Fruit fly (Drosophila melanogaster): Measurements from ENCODE around the gene Best1.
A peak's percentile ranks its signal among the peaks of the same experiment; 100 is the strongest.

The Best1 gene

DNA sequence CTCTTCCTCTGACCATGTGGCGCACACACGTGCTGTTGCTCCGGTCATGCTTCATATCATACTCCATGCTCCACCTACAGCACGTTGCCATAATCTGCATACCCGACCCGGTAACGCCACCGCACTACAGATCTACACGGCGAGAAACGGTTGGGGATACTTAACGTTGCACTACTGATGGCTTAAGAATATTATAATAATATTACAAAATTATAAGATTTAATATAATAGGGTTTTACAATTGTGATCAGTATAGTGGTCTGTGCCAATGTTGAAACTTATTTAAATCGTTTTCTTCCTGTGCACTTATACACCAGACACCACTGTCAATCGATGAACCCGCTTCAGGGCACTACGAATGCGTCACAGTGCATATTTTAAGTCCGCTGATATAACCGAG lies 43.1 kb upstream of the Best1 start (continued):
- TF ChIP-seq CG13775 (GFP tag; optimal IDR thresholded peaks at IDR 0.05) (peak; percentile 35), Hey (tag; optimal IDR thresholded peaks at IDR 0.05) (no peak), NFAT (GFP tag; IDR thresholded peaks at IDR 0.05) (peak; percentile 51), Meics (GFP tag; optimal IDR thresholded peaks at IDR 0.05) (peak; percentile 35), odd (GFP tag; optimal IDR thresholded peaks at IDR 0.05) (peak; percentile 34), bowl (GFP tag; IDR thresholded peaks at IDR 0.05) (no peak), CG1603 (tag; optimal IDR thresholded peaks at IDR 0.05) (peak; percentile 70), ash1 (GFP tag; optimal IDR thresholded peaks at IDR 0.05) (no peak), CG7372 (GFP tag; IDR thresholded peaks at IDR 0.05) (peak; percentile 56; the same call in 1 of the 2 replicates), Awh (GFP tag; IDR thresholded peaks at IDR 0.05) (peak; percentile 71; the same call in 1 of the 2 replicates), CG7745 (tag; optimal IDR thresholded peaks at IDR 0.05) (no peak), onecut (GFP tag; IDR thresholded peaks at IDR 0.05) (peak; percentile 47), CG18476 (GFP tag; optimal IDR thresholded peaks at IDR 0.05) (peak; percentile 13), CG1647 (GFP tag; optimal IDR thresholded peaks at IDR 0.05) (no peak), CG11247 (GFP tag; IDR thresholded peaks at IDR 0.05) (peak; percentile 47; the same call in 1 of the 2 replicates), Bteb2 (GFP tag; optimal IDR thresholded peaks at IDR 0.05) (no peak), CG1024 (GFP tag; IDR thresholded peaks at IDR 0.05) (peak; percentile 64; the same call in 1 of the 2 replicates), CG14667 (GFP tag; IDR thresholded peaks at IDR 0.05) (peak; percentile 54), ATbp (GFP tag; optimal IDR thresholded peaks at IDR 0.05) (peak; percentile 77), sens-2 (GFP tag; IDR thresholded peaks at IDR 0.05) (peak; percentile 74), scrt (GFP tag; optimal IDR thresholded peaks at IDR 0.05) (no peak), CG8359 (GFP tag; optimal IDR thresholded peaks at IDR 0.05; ENCODE audit: borderline replicate concordance) (peak; percentile 46), chm (GFP tag; IDR thresholded peaks at IDR 0.05) (no peak), Asciz (GFP tag; optimal IDR thresholded peaks at IDR 0.05) (peak; percentile 66), Chrac-16 (GFP tag; optimal IDR thresholded peaks at IDR 0.05) (peak; percentile 35), tgo (GFP tag; IDR thresholded peaks at IDR 0.05) (peak; percentile 76), CG15269 (tag; optimal IDR thresholded peaks at IDR 0.05) (peak; percentile 75), CG9817 (tag; optimal IDR thresholded peaks at IDR 0.05) (peak; percentile 58), Rx (GFP tag; IDR thresholded peaks at IDR 0.05) (peak; percentile 72), Ravus (GFP tag; IDR thresholded peaks at IDR 0.05) (peak; percentile 41), slou (GFP tag; optimal IDR thresholded peaks at IDR 0.05) (peak; percentile 6), zfh1 (GFP tag; IDR thresholded peaks at IDR 0.05) (peak; percentile 64), da (GFP tag; optimal IDR thresholded peaks at IDR 0.05) (no peak), CG11504 (tag; optimal IDR thresholded peaks at IDR 0.05) (peak; percentile 86), Dp (GFP tag; optimal IDR thresholded peaks at IDR 0.05) (no peak), CG12155 (GFP tag; optimal IDR thresholded peaks at IDR 0.05) (peak; percentile 10), pum (GFP tag; optimal IDR thresholded peaks at IDR 0.05) (no peak), gsb-n (tag; optimal IDR thresholded peaks at IDR 0.05) (peak; percentile 66), CG6765 (GFP tag; optimal IDR thresholded peaks at IDR 0.05) (no peak), Six4 (GFP tag; optimal IDR thresholded peaks at IDR 0.05) (peak; percentile 49), HHEX (GFP tag; optimal IDR thresholded peaks at IDR 0.05) (peak; percentile 61), BtbVII (GFP tag; optimal IDR thresholded peaks at IDR 0.05) (peak; percentile 37), H15 (GFP tag; IDR thresholded peaks at IDR 0.05) (peak; percentile 71), NfI (GFP tag; optimal IDR thresholded peaks at IDR 0.05) (peak; percentile 63), CG3163 (GFP tag; optimal IDR thresholded peaks at IDR 0.05) (no peak), Jarid2 (GFP tag; optimal IDR thresholded peaks at IDR 0.05) (peak; percentile 40), CG12236 (GFP tag; optimal IDR thresholded peaks at IDR 0.05) (no peak), CG6654 (GFP tag; optimal IDR thresholded peaks at IDR 0.05) (peak; percentile 50), Taf1 (GFP tag; IDR thresholded peaks at IDR 0.05) (0 out of 2 replicates have a peak, but pooled peaks have one; percentile 23), CG18599 (GFP tag; optimal IDR thresholded peaks at IDR 0.05) (peak; percentile 54), HLH3B (GFP tag; IDR thresholded peaks at IDR 0.05) (peak; percentile 79)
